Fruit fly (Drosophila melanogaster) Kc167 (cell line): ENCODE data around the gene CG9184.

ENCODE experiments used
- Myc ChIP-seq: fragments of >200 bp; optimal IDR thresholded peaks from 2 replicates; lab custom pipeline; 2017; ENCODE audit warnings: missing external identifiers
- Sin3A ChIP-seq: fragments of >200 bp; optimal IDR thresholded peaks from 2 replicates; lab custom pipeline; 2018; ENCODE audit warnings: missing external identifiers
- h ChIP-seq: fragments of >200 bp; optimal IDR thresholded peaks from 3 replicates; lab custom pipeline; 2018; ENCODE audit warnings: missing external identifiers
- insv ChIP-seq: fragments of >200 bp; optimal IDR thresholded peaks from 3 replicates; lab custom pipeline; 2018; ENCODE audit warnings: missing external identifiers
- psq ChIP-seq: fragments of >200 bp; optimal IDR thresholded peaks from 2 replicates; lab custom pipeline; 2017; ENCODE audit warnings: missing external identifiers
- ttk ChIP-seq: sonication (Bioruptor generic); optimal IDR thresholded peaks from 2 replicates; lab custom pipeline; 2017; ENCODE audit warnings: missing external identifiers

Gene CG9184

DNA sequence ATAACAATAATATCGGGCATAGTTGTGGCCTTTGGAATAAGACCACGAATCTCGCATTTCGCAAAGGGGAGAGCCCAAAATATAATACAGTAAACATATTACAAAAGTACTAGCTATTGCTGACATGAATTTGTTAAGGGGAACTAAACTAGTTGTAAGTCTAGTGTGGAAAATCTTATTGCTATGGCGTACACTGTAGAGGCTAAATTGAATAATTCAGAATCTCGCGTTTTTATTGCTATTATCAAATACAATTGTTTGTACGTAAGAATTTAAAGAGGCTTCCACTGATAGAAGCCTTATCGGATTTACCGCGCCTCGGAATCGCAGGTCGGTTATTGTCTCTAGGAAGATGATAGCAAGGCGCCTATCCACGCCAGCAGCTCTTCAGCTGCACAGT is 17.3 kb downstream of the CG9184 start:
- TF ChIP-seq Sin3A (no peak), Myc (lab: Kevin White, UChicago) (no peak), ttk (no peak), h (lab: Kevin White, UChicago) (no peak), psq (lab: Kevin White, UChicago) (no peak), insv (no peak)

DNA sequence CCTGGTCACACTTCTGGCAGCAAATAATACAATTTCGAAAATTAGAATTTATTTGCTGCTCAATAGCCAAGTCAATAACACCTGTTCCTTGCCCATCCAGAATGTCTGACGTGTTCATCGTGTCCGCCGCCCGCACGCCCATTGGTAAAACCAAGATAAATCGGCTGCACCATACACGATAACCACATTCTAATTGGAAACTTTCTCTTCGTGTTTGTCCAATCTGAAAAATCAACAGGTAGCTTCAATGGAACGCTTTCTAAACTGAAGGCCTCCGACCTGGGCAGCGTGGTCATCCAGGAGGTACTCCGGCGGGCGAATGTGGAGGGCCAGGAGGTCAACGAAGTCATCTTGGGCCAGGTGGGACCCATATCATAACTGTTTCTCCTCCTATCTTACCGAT is 19.7 kb downstream of the CG9184 start:
- no peak for TF ChIP-seq ttk
- no peak for TF ChIP-seq insv
- no peak for TF ChIP-seq Myc (lab: Kevin White, UChicago)
- TF ChIP-seq h (lab: Kevin White, UChicago) = no peak
- TF ChIP-seq Sin3A = no peak
- TF ChIP-seq psq (lab: Kevin White, UChicago) = no peak

DNA sequence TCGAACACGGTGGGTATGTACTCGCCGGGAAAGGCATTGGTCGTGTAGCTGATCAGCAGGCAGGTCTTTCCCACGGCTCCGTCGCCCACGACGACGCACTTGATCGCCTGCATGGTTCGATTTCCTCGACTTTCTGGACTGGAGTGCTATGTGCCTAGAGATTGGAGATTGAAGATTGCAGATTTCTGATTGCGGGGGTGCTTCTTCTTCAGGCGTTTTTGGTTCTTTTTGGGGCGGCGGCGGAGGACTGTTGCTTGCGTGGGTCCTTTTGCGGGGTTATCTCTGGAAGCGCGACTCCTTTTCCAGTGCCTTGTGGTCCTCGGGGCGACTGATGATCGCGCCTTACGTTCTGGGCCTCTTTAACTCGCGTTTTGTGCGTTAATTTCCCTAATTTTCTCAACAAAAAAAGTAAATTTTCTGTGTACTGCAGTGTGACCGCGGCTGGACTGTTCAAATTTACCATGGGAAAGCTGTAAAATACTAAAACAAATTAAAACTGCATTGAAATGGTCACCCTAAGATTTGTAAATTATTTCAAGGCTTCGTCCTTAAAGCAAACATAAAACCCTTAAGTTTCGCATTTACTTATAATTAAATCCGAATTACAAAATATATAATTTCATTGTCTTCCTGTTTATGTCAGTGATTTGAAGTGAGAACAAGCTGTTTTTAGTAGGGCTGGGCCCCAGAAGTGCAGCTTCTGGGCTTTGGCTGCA is 20.2 kb downstream of the CG9184 start, which contains the start of the genes Rac1 and Acat2:
TSS of gene Rac1 (minus strand) at position 450 of the 716 bp plus-strand sequence.
TSS of gene Acat2 (plus strand) at position 711 of the 716 bp plus-strand sequence.
- TF ChIP-seq ttk = no peak
- TF ChIP-seq Myc (lab: Kevin White, UChicago) = no peak
- TF ChIP-seq insv = no peak
- no peak for TF ChIP-seq Sin3A
- no peak for TF ChIP-seq psq (lab: Kevin White, UChicago)

DNA sequence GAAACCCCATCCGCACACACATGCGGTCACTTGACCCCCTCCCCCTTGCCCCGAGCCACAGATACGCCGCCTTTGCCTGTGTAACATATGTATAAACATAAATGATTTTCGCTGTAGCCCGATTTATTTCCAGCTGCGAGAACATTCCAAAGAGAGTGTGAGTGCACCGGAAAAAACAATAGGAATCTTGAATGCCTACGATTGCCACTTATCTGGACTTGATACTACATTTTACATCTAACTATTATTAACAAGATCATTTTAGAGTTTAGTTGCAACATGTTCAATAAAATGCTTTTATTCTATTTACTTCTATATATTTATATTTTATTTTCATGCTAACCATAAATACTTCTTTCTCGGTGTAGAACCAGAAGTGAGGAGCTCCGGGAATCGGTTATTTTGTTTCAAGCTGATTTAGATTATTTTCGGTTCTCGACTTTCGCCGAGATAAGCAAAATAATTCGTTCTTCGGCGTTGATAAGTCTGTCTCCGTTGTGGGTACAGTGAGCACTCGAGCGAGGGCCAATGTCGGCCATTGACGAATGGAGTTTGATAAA is 22.4 kb downstream of the CG9184 start:
- TF ChIP-seq insv (no peak), Sin3A (no peak), psq (lab: Kevin White, UChicago) (no peak), h (lab: Kevin White, UChicago) (no peak), ttk (no peak)

DNA sequence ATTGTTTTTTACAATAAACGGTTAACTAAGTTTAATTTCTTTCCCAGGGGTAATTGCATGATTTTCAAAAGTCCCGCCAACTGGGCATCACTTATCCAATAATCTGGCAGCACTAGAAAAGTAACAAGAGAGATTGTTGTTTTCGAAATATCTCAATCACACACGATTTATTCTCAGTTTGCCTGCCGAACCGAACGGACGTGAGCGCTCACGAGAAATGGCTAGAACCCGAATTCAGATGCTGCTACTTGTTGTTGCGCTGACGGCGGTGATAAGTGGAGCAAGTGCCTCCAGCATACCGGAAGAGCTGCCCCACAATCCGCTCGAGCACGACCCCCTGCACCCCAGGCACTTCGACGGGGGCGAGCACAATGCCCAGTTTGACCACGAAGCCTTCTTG is 24.1 kb downstream of the CG9184 start, which contains the start of gene scf:
TSS of gene scf (plus strand) at position 164 of the 400 bp plus-strand sequence.
- TF ChIP-seq insv (no peak), Sin3A (no peak), ttk (no peak), Myc (lab: Kevin White, UChicago) (no peak), psq (lab: Kevin White, UChicago) (no peak), h (lab: Kevin White, UChicago) (no peak)

DNA sequence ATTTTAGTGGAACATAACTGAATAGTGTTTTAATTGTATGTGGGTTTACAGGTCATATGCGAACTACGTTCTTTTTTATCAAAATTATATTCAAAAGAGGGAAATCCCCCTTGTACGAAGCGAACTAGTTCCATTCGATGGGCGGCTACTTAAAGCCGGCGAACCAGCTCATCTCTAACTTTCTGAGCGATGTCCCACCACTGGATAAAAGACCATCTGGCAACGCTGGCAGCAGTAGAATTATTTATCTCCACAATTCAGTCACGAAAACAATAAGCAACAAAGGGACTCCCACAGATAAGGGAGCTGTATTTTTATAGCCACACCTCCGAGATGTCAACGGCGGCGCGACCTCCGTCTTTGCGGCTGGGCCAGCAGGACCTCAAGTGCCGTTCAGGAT is 26.9 kb downstream of the CG9184 start, which contains the start of gene Rabex-5:
TSS of gene Rabex-5 (plus strand) at position 221 of the 400 bp plus-strand sequence.
- no peak for TF ChIP-seq Myc (lab: Kevin White, UChicago)
- TF ChIP-seq insv = no peak
- no peak for TF ChIP-seq ttk
- TF ChIP-seq h (lab: Kevin White, UChicago) = no peak
- TF ChIP-seq Sin3A = no peak
- no peak for TF ChIP-seq psq (lab: Kevin White, UChicago)

DNA sequence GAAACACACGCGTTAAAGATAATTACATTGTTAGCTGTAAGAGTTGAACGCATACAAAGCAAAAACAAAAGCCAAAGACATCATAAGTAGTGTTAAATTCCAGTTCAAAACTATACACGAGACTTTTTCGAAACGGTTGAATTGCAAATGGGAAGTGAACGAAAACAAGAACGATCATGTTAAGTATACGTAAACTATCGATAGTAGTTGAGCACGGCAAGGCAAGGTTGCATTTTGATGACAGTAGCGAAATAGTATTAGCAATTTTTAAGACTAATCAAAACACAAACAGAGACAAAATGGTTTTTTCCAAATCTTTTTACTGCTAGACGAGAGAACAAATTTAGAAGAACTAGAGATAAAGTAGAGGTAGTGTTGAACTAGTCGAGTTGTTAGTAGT is 27.8 kb downstream of the CG9184 start:
- TF ChIP-seq Sin3A (no peak), h (lab: Kevin White, UChicago) (no peak), insv (no peak), psq (lab: Kevin White, UChicago) (no peak), ttk (no peak), Myc (lab: Kevin White, UChicago) (no peak)

DNA sequence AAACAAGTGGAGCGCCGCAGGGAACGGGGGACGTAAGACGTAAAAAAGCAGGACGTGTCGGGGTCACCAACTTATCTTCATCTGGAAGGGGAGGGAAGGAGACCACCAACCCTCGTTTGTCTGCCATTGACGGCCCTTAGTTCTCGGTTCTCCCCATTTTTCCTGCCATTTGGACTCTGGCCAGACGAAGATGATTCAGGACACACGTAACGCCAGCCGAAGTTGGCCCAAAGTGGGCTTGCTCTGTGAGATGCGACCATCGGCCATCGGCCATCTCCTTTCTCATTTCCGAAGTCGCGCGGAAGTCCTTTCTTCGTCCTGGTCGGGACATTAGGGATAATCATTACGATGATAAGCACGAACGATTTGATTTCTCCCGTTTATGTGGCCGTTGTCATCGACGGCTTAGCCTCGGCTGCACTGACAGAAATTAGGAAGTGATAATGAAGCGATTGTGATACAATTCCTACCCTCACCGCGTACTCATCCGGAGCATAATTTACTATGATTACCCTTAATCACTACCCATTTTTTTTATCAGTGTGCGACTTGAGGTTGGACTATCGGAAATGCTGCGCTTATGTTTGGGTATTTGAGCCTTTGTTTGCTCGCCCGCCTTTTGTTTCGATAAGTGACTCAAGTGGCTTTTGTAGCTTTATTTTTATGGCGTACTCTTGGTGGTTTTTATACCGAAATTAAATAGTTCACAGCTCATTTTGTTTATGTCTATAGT is 41.5 kb downstream of the CG9184 start:
- TF ChIP-seq insv (no peak), psq (lab: Kevin White, UChicago) (no peak), Sin3A (no peak), Myc (lab: Kevin White, UChicago) (no peak), ttk (no peak), h (lab: Kevin White, UChicago) (no peak)

DNA sequence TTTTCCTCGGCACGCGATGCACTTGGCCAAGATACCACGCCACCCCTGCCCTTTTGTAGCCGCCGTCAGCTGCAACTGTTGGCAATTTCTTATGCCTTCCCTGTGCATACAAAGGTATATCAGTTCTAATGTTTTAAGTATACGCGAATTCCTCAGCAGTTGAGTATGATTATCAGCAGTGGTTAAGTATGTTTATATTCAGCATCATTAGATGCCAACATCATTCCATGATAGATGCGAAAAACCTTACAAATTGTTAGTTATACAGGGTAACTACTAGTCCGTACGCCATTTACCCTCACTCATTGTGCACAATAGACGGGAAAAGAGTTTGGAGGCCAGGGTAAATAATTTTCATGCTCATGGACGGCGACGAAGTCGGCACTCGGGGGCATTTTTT is 42.9 kb downstream of the CG9184 start:
- TF ChIP-seq ttk (no peak), psq (lab: Kevin White, UChicago) (no peak), insv (no peak)

DNA sequence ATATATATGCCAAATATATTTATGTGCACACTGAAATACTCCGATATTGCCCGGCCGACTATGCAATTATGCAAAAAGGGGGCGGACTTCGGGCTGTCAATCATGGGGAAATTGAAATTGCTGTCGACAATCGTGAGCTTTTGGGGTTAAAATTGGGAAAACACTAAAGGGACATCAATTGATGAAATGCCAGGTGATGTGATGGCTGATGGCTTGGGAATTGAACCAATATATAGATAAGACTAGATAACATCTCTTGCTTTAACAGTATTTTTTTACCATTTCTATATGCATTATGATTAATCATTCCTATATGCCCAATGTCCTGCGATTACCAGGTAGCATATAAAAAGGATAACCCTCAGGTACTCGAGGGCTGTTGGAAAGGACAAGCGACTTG is 44.7 kb downstream of the CG9184 start:
- TF ChIP-seq ttk (no peak), insv (no peak), h (lab: Kevin White, UChicago) (no peak), Sin3A (no peak), Myc (lab: Kevin White, UChicago) (no peak), psq (lab: Kevin White, UChicago) (no peak)

DNA sequence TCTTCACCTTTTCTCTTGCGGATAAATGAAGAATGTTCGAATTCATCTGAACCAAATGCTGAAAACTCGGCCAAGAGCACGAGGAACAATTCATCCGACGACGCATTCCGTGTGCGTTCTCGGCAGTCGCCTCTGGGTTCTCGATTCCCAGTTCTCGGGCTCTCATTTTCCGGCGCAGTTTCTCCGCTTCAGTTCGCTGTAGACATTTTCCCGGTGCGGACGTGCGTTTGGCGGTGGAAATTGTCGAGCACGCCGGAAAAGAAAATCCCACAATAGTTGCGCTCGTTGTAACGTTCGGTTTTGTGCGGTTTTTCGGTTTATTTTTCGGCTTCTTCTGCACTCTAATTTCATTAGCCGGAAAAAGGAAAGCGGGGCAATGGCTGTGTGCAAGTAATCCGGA is 46.8 kb downstream of the CG9184 start, which contains the start of gene CG32333:
TSS of gene CG32333 (plus strand) at position 190 of the 400 bp plus-strand sequence.
- no peak for TF ChIP-seq Myc (lab: Kevin White, UChicago)
- TF ChIP-seq h (lab: Kevin White, UChicago) = no peak
- no peak for TF ChIP-seq insv
